Fruit fly (Drosophila melanogaster) whole organism, embryonic: ENCODE measurements around the gene asun.

Experiments used
- Bteb2 ChIP-seq: fragments of 200-800 bp; sonication (Bioruptor generic); optimal IDR thresholded peaks from 2 replicates; lab custom pipeline; 2016; ENCODE audit warnings: missing biosample characterization, missing genetic modification characterization
- C15 ChIP-seq: fragments of 200-800 bp; sonication (Bioruptor generic); IDR thresholded peaks from 3 replicates; pipeline ENCODE4 v1.3.6; 2022; ENCODE audit warnings: missing biosample characterization, missing genetic modification characterization
- CG10543 ChIP-seq: fragments of 200-800 bp; sonication (Bioruptor generic); optimal IDR thresholded peaks from 3 replicates; lab custom pipeline; 2017; ENCODE audit warnings: missing biosample characterization, mild to moderate bottlenecking, missing genetic modification characterization, moderate library complexity
- CG11696 ChIP-seq: fragments of 200-800 bp; sonication (Bioruptor generic); IDR thresholded peaks from 2 replicates; pipeline ENCODE4 v1.3.6; 2022; ENCODE audit warnings: missing biosample characterization, missing genetic modification characterization
- CG12391 ChIP-seq: fragments of 200-800 bp; sonication (Bioruptor generic); optimal IDR thresholded peaks from 3 replicates; lab custom pipeline; 2018; ENCODE audit warnings: missing biosample characterization, mild to moderate bottlenecking, missing genetic modification characterization, moderate library complexity
- CG12744 ChIP-seq: fragments of 200-800 bp; sonication (Bioruptor generic); optimal IDR thresholded peaks from 2 replicates; lab custom pipeline; 2016; ENCODE audit warnings: missing biosample characterization, missing genetic modification characterization
- CG13287 ChIP-seq: fragments of 200-800 bp; sonication (Bioruptor generic); IDR thresholded peaks from 2 replicates; pipeline ENCODE4 v1.3.6; 2022; ENCODE audit warnings: missing biosample characterization, missing genetic modification characterization; ENCODE audit not compliant: partially characterized antibody
- CG2120 ChIP-seq: fragments of 200-800 bp; sonication (Bioruptor generic); optimal IDR thresholded peaks from 3 replicates; lab custom pipeline; 2016; ENCODE audit warnings: missing biosample characterization, missing genetic modification characterization
- CG2129 ChIP-seq: fragments of 200-800 bp; sonication (Bioruptor generic); IDR thresholded peaks from 2 replicates; pipeline ENCODE4 v1.3.6; 2022; ENCODE audit warnings: missing biosample characterization, missing genetic modification characterization; ENCODE audit not compliant: partially characterized antibody
- CG31388 ChIP-seq: fragments of 200-800 bp; sonication (Bioruptor generic); optimal IDR thresholded peaks from 2 replicates; lab custom pipeline; 2016; ENCODE audit warnings: missing biosample characterization, missing genetic modification characterization
- CG6272 ChIP-seq: fragments of 200-800 bp; sonication (Bioruptor generic); IDR thresholded peaks from 2 replicates; pipeline ENCODE4 v1.3.6; 2022; ENCODE audit warnings: missing biosample characterization, missing genetic modification characterization
- CG8388 ChIP-seq: fragments of 200-800 bp; sonication (Bioruptor generic); optimal IDR thresholded peaks from 2 replicates; lab custom pipeline; 2019; ENCODE audit warnings: missing biosample characterization, mild to moderate bottlenecking, missing genetic modification characterization, moderate library complexity
- CG8944 ChIP-seq: fragments of 200-800 bp; sonication (Bioruptor generic); optimal IDR thresholded peaks from 3 replicates; lab custom pipeline; 2016; ENCODE audit warnings: missing biosample characterization, missing genetic modification characterization
- CG9876 ChIP-seq: fragments of 200-800 bp; sonication (Bioruptor generic); optimal IDR thresholded peaks from 2 replicates; lab custom pipeline; 2016; ENCODE audit warnings: missing biosample characterization, missing genetic modification characterization
- CG9932 ChIP-seq: fragments of 200-800 bp; sonication (Bioruptor generic); IDR thresholded peaks from 2 replicates; pipeline ENCODE4 v1.3.6; 2022; ENCODE audit warnings: missing biosample characterization, missing genetic modification characterization
- CHES-1-like ChIP-seq: fragments of 200-800 bp; sonication (Bioruptor generic); optimal IDR thresholded peaks from 2 replicates; lab custom pipeline; 2016; ENCODE audit warnings: missing biosample characterization, missing genetic modification characterization
- Deaf1 ChIP-seq: fragments of 200-800 bp; optimal IDR thresholded peaks from 3 replicates; lab custom pipeline; 2019; ENCODE audit warnings: missing biosample characterization, mild to moderate bottlenecking, missing genetic modification characterization, moderate library complexity
- Dll ChIP-seq: fragments of 200-800 bp; sonication (Bioruptor generic); IDR thresholded peaks from 4 replicates; pipeline ENCODE4 v1.3.6; 2022; ENCODE audit warnings: missing biosample characterization, missing genetic modification characterization; ENCODE audit not compliant: partially characterized antibody
- Drgx ChIP-seq: fragments of 200-800 bp; sonication (Bioruptor generic); IDR thresholded peaks from 2 replicates; pipeline ENCODE4 v1.3.6; 2022; ENCODE audit warnings: missing biosample characterization, missing genetic modification characterization
- HHEX ChIP-seq: fragments of 200-800 bp; sonication (Bioruptor generic); optimal IDR thresholded peaks from 3 replicates; lab custom pipeline; 2017; ENCODE audit warnings: missing biosample characterization, mild to moderate bottlenecking, missing genetic modification characterization, missing genetic modification reagents
- Hsf ChIP-seq: fragments of 200-800 bp; sonication (Bioruptor generic); optimal IDR thresholded peaks from 3 replicates; lab custom pipeline; 2016; ENCODE audit warnings: missing biosample characterization, missing genetic modification characterization
- MBD-R2 ChIP-seq: fragments of 200-800 bp; sonication (Bioruptor generic); IDR thresholded peaks from 2 replicates; pipeline ENCODE4 v1.3.6; 2022; ENCODE audit warnings: missing biosample characterization, missing genetic modification characterization
- MESR4 ChIP-seq: fragments of 200-800 bp; sonication (Bioruptor generic); optimal IDR thresholded peaks from 2 replicates; lab custom pipeline; 2018; ENCODE audit warnings: missing biosample characterization, mild to moderate bottlenecking, missing genetic modification characterization, moderate library complexity
- Nf-YC ChIP-seq: fragments of 200-800 bp; optimal IDR thresholded peaks from 3 replicates; lab custom pipeline; 2019; ENCODE audit warnings: missing biosample characterization, mild to moderate bottlenecking, missing genetic modification characterization, moderate library complexity
- amos ChIP-seq: fragments of 200-800 bp; sonication (Bioruptor generic); IDR thresholded peaks from 2 replicates; pipeline ENCODE4 v1.3.6; 2022; ENCODE audit warnings: missing biosample characterization, missing genetic modification characterization; ENCODE audit not compliant: partially characterized antibody
- bsh ChIP-seq, 2 experiments: fragments of 200-800 bp; sonication (Bioruptor generic); optimal IDR thresholded peaks; 2 replicates each; lab custom pipeline; 2017 to 2018; ENCODE audit warnings: mild to moderate bottlenecking in 2 of 2, missing biosample characterization in 2 of 2, missing genetic modification characterization in 2 of 2, moderate library complexity in 1 of 2
- cas ChIP-seq: fragments of 200-800 bp; sonication (Bioruptor generic); IDR thresholded peaks from 2 replicates; pipeline ENCODE4 v1.3.6; 2022; ENCODE audit warnings: missing biosample characterization, missing genetic modification characterization
- corto ChIP-seq: fragments of 200-800 bp; sonication (Bioruptor generic); optimal IDR thresholded peaks from 2 replicates; lab custom pipeline; 2016; ENCODE audit warnings: missing biosample characterization, mild to moderate bottlenecking, missing genetic modification characterization, moderate library complexity
- crc ChIP-seq: fragments of 200-800 bp; sonication (Bioruptor generic); optimal IDR thresholded peaks from 2 replicates; lab custom pipeline; 2016; ENCODE audit warnings: missing biosample characterization, missing genetic modification characterization
- cwo ChIP-seq: fragments of 200-800 bp; sonication (Bioruptor generic); optimal IDR thresholded peaks from 3 replicates; lab custom pipeline; 2017; ENCODE audit warnings: missing biosample characterization, missing genetic modification characterization, mild to moderate bottlenecking, moderate library complexity, missing genetic modification reagents
- dan ChIP-seq: fragments of 200-800 bp; sonication (Bioruptor generic); IDR thresholded peaks from 2 replicates; pipeline ENCODE4 v1.3.6; 2022; ENCODE audit warnings: missing biosample characterization, missing genetic modification characterization
- gcm ChIP-seq: fragments of 200-800 bp; sonication (Bioruptor generic); optimal IDR thresholded peaks from 2 replicates; lab custom pipeline; 2019; ENCODE audit warnings: missing biosample characterization, mild to moderate bottlenecking, missing genetic modification characterization, moderate library complexity
- hbn ChIP-seq: fragments of 200-800 bp; sonication (Bioruptor generic); IDR thresholded peaks from 2 replicates; pipeline ENCODE4 v1.3.6; 2022; ENCODE audit warnings: missing biosample characterization, missing genetic modification characterization; ENCODE audit not compliant: partially characterized antibody
- hth ChIP-seq: fragments of >200 bp; optimal IDR thresholded peaks from 2 replicates; lab custom pipeline; 2017; ENCODE audit warnings: inconsistent platforms
- jing ChIP-seq: fragments of 200-800 bp; sonication (Bioruptor generic); optimal IDR thresholded peaks from 2 replicates; lab custom pipeline; 2018; ENCODE audit warnings: missing biosample characterization, mild to moderate bottlenecking, missing genetic modification characterization
- nerfin-1 ChIP-seq: fragments of 200-800 bp; sonication (Bioruptor generic); optimal IDR thresholded peaks from 3 replicates; lab custom pipeline; 2019; ENCODE audit warnings: missing biosample characterization, mild to moderate bottlenecking, missing genetic modification characterization, moderate library complexity
- row ChIP-seq: fragments of 200-800 bp; sonication (Bioruptor generic); IDR thresholded peaks from 3 replicates; pipeline ENCODE4 v1.3.6; 2022; ENCODE audit warnings: missing biosample characterization, missing genetic modification characterization
- run ChIP-seq: fragments of 200-800 bp; sonication (Bioruptor generic); optimal IDR thresholded peaks from 3 replicates; lab custom pipeline; 2018; ENCODE audit warnings: missing biosample characterization, mild to moderate bottlenecking, missing genetic modification characterization
- sr ChIP-seq: fragments of 200-800 bp; sonication (Bioruptor generic); IDR thresholded peaks from 3 replicates; pipeline ENCODE4 v1.3.6; 2022; ENCODE audit warnings: missing biosample characterization, missing genetic modification characterization
- vvl ChIP-seq: fragments of 200-800 bp; sonication (Bioruptor generic); IDR thresholded peaks from 2 replicates; pipeline ENCODE4 v1.3.6; 2022; ENCODE audit warnings: missing biosample characterization, missing genetic modification characterization
- zen2 ChIP-seq: fragments of 200-800 bp; sonication (Bioruptor generic); IDR thresholded peaks from 3 replicates; pipeline ENCODE4 v1.3.6; 2022; ENCODE audit warnings: missing biosample characterization, missing genetic modification characterization; ENCODE audit not compliant: partially characterized antibody

asun gene

DNA sequence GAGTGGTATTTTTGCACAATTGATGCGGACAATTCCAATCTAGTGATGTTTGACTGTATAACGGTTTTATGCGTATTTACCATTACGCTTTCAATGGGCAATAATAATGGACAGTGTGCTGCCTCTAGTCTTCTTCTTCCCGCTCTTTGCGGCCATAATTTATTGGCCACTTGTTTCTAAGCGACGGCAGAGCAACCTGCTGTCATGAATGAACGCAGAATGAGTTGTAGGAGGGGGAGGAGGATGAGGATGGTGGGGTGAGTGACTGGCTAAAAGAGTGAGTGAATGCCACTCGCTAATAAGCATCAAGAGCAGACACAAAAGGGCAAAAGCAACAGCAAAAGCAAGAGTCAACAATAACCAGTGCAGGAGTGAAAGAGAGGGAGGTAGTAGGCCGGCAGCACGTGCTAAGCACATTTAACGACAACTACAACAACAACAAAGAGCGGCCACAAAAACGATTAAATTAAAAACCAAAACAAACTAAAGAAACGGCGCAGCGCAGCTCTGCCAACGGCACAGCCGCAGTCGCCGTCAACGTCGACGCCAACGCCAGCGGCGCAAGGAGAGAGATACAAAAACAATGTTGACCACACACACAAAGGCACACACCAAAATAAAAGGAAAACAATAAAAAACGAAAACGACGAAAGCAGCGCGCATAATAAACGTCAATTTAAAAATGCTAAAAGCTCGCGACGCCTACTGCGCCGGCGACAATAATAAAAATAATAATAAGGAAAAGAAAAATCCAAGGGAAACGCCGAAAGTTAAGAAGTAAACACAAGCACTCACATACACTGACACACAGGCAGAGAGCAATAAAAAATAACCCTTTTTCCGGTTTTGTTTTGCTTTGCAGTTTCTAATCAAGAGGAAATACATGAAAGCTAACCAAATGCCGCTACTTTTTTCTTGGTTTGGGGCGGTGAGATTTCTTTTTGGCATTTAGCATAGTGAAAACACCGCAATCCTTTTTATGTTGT lies 35.1 kb upstream of the asun start (continued):
- no peak for TF ChIP-seq Dll (GFP tag; lab: Robert Waterston, UW)
- no peak for TF ChIP-seq CG2129 (GFP tag; lab: Robert Waterston, UW)
- TF ChIP-seq jing, result no peak
- TF ChIP-seq gcm (GFP tag; lab: Kevin White, UChicago), result no peak
- TF ChIP-seq CG6272 (GFP tag; lab: Robert Waterston, UW), result no peak
- no peak for TF ChIP-seq crc (GFP tag; lab: Kevin White, UChicago)
- TF ChIP-seq cas (GFP tag; lab: Robert Waterston, UW), result no peak
- no peak for TF ChIP-seq amos (GFP tag; lab: Robert Waterston, UW)
- TF ChIP-seq corto (GFP tag; lab: Kevin White, UChicago), result peak; percentile 38
- TF ChIP-seq row, result no peak
- no peak for TF ChIP-seq vvl (GFP tag; lab: Robert Waterston, UW)
- TF ChIP-seq CG10543, result no peak
- TF ChIP-seq CG8388, result no peak
- no peak for TF ChIP-seq dan
- no peak for TF ChIP-seq zen2 (GFP tag; lab: Robert Waterston, UW)
- no peak for TF ChIP-seq HHEX (GFP tag; lab: Kevin White, UChicago)
- no peak for TF ChIP-seq CG9932 (GFP tag; lab: Robert Waterston, UW)
- TF ChIP-seq Nf-YC (tag; lab: Kevin White, UChicago), result no peak
- TF ChIP-seq CG12744 (GFP tag; lab: Kevin White, UChicago), result no peak
- TF ChIP-seq Bteb2 (GFP tag; lab: Kevin White, UChicago), result no peak
- no peak for TF ChIP-seq CG31388 (GFP tag; lab: Kevin White, UChicago)
- no peak for TF ChIP-seq sr
- TF ChIP-seq Deaf1 (tag; lab: Kevin White, UChicago), result peak; percentile 5
- TF ChIP-seq CG9876 (GFP tag; lab: Kevin White, UChicago), result no peak
- TF ChIP-seq CHES-1-like (GFP tag; lab: Kevin White, UChicago), result no peak
- peak; percentile 16 for TF ChIP-seq run
- TF ChIP-seq CG8944 (GFP tag; lab: Kevin White, UChicago), result no peak
- peak; percentile 54 for TF ChIP-seq nerfin-1 (tag; lab: Kevin White, UChicago)
- TF ChIP-seq MBD-R2 (GFP tag; lab: Robert Waterston, UW), result no peak
- TF ChIP-seq CG2120, result no peak
- TF ChIP-seq Hsf (GFP tag; lab: Kevin White, UChicago), result no peak
- TF ChIP-seq MESR4 (GFP tag; lab: Kevin White, UChicago), result no peak
- no peak for TF ChIP-seq C15 (GFP tag; lab: Robert Waterston, UW)
- peak; percentile 99 for TF ChIP-seq cwo
- TF ChIP-seq CG11696 (GFP tag; lab: Robert Waterston, UW), result no peak
- no peak for TF ChIP-seq bsh (GFP tag; optimal IDR thresholded peaks at IDR 0.05; lab: Kevin White, UChicago)
- no peak for TF ChIP-seq hbn (GFP tag; lab: Robert Waterston, UW)
- no peak for TF ChIP-seq hth
- TF ChIP-seq CG13287 (GFP tag; lab: Robert Waterston, UW), result no peak
- TF ChIP-seq CG12391, result no peak
- no peak for TF ChIP-seq Drgx (GFP tag; lab: Robert Waterston, UW)
- TF ChIP-seq, all 482 proteins: peak for 35
